Worm (Caenorhabditis elegans) whole organism, L3 larva: ENCODE results near the gene fbxa-44.

Experiments used
- R02D3.7 ChIP-seq: fragments of 150-350 bp; optimal IDR thresholded peaks from 2 replicates; lab custom pipeline; 2014; ENCODE audit warnings: missing biosample characterization, missing genetic modification characterization
- ZK546.5 ChIP-seq: sonication (generic microtip); optimal IDR thresholded peaks from 2 replicates; lab custom pipeline; 2017; ENCODE audit warnings: missing biosample characterization, missing genetic modification characterization
- aly-2 ChIP-seq: fragments of 150-350 bp; optimal IDR thresholded peaks from 2 replicates; lab custom pipeline; 2014; ENCODE audit warnings: missing biosample characterization, missing genetic modification characterization
- ama-1 ChIP-seq: fragments of 150-350 bp; optimal IDR thresholded peaks from 2 replicates; lab custom pipeline; 2018
- ceh-28 ChIP-seq: fragments of 150-350 bp; optimal IDR thresholded peaks from 2 replicates; lab custom pipeline; 2014; ENCODE audit warnings: missing biosample characterization, missing genetic modification reagents, missing genetic modification characterization
- ceh-9 ChIP-seq: sonication (generic microtip); optimal IDR thresholded peaks from 2 replicates; lab custom pipeline; 2018; ENCODE audit warnings: missing biosample characterization, missing genetic modification characterization
- daf-12 ChIP-seq: fragments of 150-350 bp; optimal IDR thresholded peaks from 2 replicates; lab custom pipeline; 2014; ENCODE audit warnings: missing biosample characterization, missing genetic modification reagents, missing genetic modification characterization
- egl-27 ChIP-seq: sonication (generic microtip); optimal IDR thresholded peaks from 4 replicates; lab custom pipeline; 2017; ENCODE audit warnings: missing biosample characterization, missing genetic modification reagents, missing genetic modification characterization
- egl-5 ChIP-seq: fragments of 150-350 bp; optimal IDR thresholded peaks from 2 replicates; lab custom pipeline; 2017; ENCODE audit warnings: missing biosample characterization, missing genetic modification reagents, missing genetic modification characterization, inconsistent platforms
- elt-1 ChIP-seq: fragments of 150-350 bp; optimal IDR thresholded peaks from 2 replicates; lab custom pipeline; 2014; ENCODE audit warnings: missing biosample characterization, missing genetic modification characterization
- elt-2 ChIP-seq: sonication (generic microtip); optimal IDR thresholded peaks from 2 replicates; lab custom pipeline; 2016; ENCODE audit warnings: missing genetic modification reagents, mild to moderate bottlenecking, missing genetic modification characterization, missing compliant biosample characterization
- elt-3 ChIP-seq, 3 experiments: fragments of 150-350 bp in 1 of 3; sonication (generic microtip) in 2 of 3; optimal IDR thresholded peaks; 2 replicates in 2 of 3; 4 replicates in 1 of 3; lab custom pipeline; 2014 to 2017; ENCODE audit warnings: missing biosample characterization in 3 of 3, missing genetic modification characterization in 3 of 3
- eor-1 ChIP-seq, 2 experiments: fragments of 150-350 bp; optimal IDR thresholded peaks; 2 replicates each; lab custom pipeline; 2014 to 2018; ENCODE audit warnings: missing biosample characterization in 2 of 2, missing genetic modification characterization in 2 of 2
- fkh-10 ChIP-seq: sonication (generic microtip); optimal IDR thresholded peaks from 2 replicates; lab custom pipeline; 2017; ENCODE audit warnings: missing biosample characterization, missing genetic modification reagents, missing genetic modification characterization
- fkh-2 ChIP-seq: fragments of 150-350 bp; optimal IDR thresholded peaks from 2 replicates; lab custom pipeline; 2014; ENCODE audit warnings: missing biosample characterization, missing genetic modification reagents, missing genetic modification characterization
- fos-1 ChIP-seq: fragments of 150-350 bp; optimal IDR thresholded peaks from 2 replicates; lab custom pipeline; 2014; ENCODE audit warnings: missing biosample characterization, missing genetic modification characterization
- hmg-11 ChIP-seq: sonication (generic microtip); optimal IDR thresholded peaks from 2 replicates; lab custom pipeline; 2016; ENCODE audit warnings: missing genetic modification characterization, missing compliant biosample characterization
- jun-1 ChIP-seq: fragments of 150-350 bp; optimal IDR thresholded peaks from 2 replicates; lab custom pipeline; 2014; ENCODE audit warnings: missing biosample characterization, missing genetic modification reagents, missing genetic modification characterization
- lin-15B ChIP-seq: fragments of 150-350 bp; optimal IDR thresholded peaks from 2 replicates; lab custom pipeline; 2014; ENCODE audit warnings: missing biosample characterization, missing genetic modification characterization
- lin-39 ChIP-seq: fragments of 150-350 bp; optimal IDR thresholded peaks from 2 replicates; lab custom pipeline; 2018; ENCODE audit warnings: missing biosample characterization, missing genetic modification reagents, missing genetic modification characterization
- lsy-12 ChIP-seq: sonication (generic microtip); optimal IDR thresholded peaks from 2 replicates; lab custom pipeline; 2016; ENCODE audit warnings: mild to moderate bottlenecking, missing genetic modification characterization, missing compliant biosample characterization
- mdl-1 ChIP-seq: fragments of 150-350 bp; optimal IDR thresholded peaks from 2 replicates; lab custom pipeline; 2014; ENCODE audit warnings: missing biosample characterization, missing genetic modification characterization
- nfya-1 ChIP-seq: sonication (generic microtip); optimal IDR thresholded peaks from 2 replicates; lab custom pipeline; 2017; ENCODE audit warnings: missing genetic modification characterization, mild to moderate bottlenecking, missing compliant biosample characterization, antibody characterized with exemption, moderate library complexity; ENCODE audit not compliant: insufficient read depth
- nhr-12 ChIP-seq: fragments of 150-350 bp; optimal IDR thresholded peaks from 2 replicates; lab custom pipeline; 2014; ENCODE audit warnings: missing biosample characterization, missing genetic modification characterization
- nhr-23 ChIP-seq: fragments of 150-350 bp; optimal IDR thresholded peaks from 2 replicates; lab custom pipeline; 2014; ENCODE audit warnings: missing biosample characterization, missing genetic modification reagents, missing genetic modification characterization
- nhr-237 ChIP-seq: fragments of 150-350 bp; optimal IDR thresholded peaks from 2 replicates; lab custom pipeline; 2014; ENCODE audit warnings: missing biosample characterization, missing genetic modification characterization
- nhr-25 ChIP-seq: sonication (generic microtip); optimal IDR thresholded peaks from 2 replicates; lab custom pipeline; 2017; ENCODE audit warnings: missing biosample characterization, missing genetic modification characterization
- nhr-28 ChIP-seq: fragments of 150-350 bp; optimal IDR thresholded peaks from 2 replicates; lab custom pipeline; 2014; ENCODE audit warnings: missing biosample characterization, missing genetic modification characterization
- nhr-43 ChIP-seq: sonication (generic microtip); optimal IDR thresholded peaks from 2 replicates; lab custom pipeline; 2016; ENCODE audit warnings: mild to moderate bottlenecking, missing genetic modification characterization, missing compliant biosample characterization; ENCODE audit not compliant: poor library complexity, severe bottlenecking
- nhr-67 ChIP-seq: fragments of 150-350 bp; optimal IDR thresholded peaks from 2 replicates; lab custom pipeline; 2014; ENCODE audit warnings: missing biosample characterization, missing genetic modification characterization
- nhr-76 ChIP-seq: fragments of 150-350 bp; sonication (generic microtip); optimal IDR thresholded peaks from 5 replicates; lab custom pipeline; 2014; ENCODE audit warnings: missing biosample characterization, missing genetic modification characterization
- nhr-77 ChIP-seq: fragments of 150-350 bp; optimal IDR thresholded peaks from 2 replicates; lab custom pipeline; 2014; ENCODE audit warnings: missing biosample characterization, missing genetic modification characterization
- pha-4 ChIP-seq: fragments of 150-350 bp; optimal IDR thresholded peaks from 2 replicates; lab custom pipeline; 2014; ENCODE audit warnings: missing biosample characterization, missing genetic modification reagents, missing genetic modification characterization
- pqm-1 ChIP-seq: fragments of 150-350 bp; optimal IDR thresholded peaks from 2 replicates; lab custom pipeline; 2017; ENCODE audit warnings: missing biosample characterization, missing genetic modification characterization, inconsistent platforms
- skn-1 ChIP-seq: fragments of 150-350 bp; optimal IDR thresholded peaks from 2 replicates; lab custom pipeline; 2014; ENCODE audit warnings: missing biosample characterization, missing genetic modification characterization
- snpc-4 ChIP-seq: fragments of 150-350 bp; optimal IDR thresholded peaks from 2 replicates; lab custom pipeline; 2014; ENCODE audit warnings: missing biosample characterization, missing genetic modification characterization
- tbx-2 ChIP-seq: sonication (generic microtip); optimal IDR thresholded peaks from 2 replicates; lab custom pipeline; 2016; ENCODE audit warnings: mild to moderate bottlenecking, missing genetic modification characterization, missing compliant biosample characterization
- unc-39 ChIP-seq: sonication (generic microtip); optimal IDR thresholded peaks from 4 replicates; lab custom pipeline; 2017; ENCODE audit warnings: missing biosample characterization, missing genetic modification characterization
- zag-1 ChIP-seq: fragments of 150-350 bp; optimal IDR thresholded peaks from 2 replicates; lab custom pipeline; 2014; ENCODE audit warnings: missing biosample characterization, missing genetic modification characterization
- ztf-11 ChIP-seq: fragments of 150-350 bp; optimal IDR thresholded peaks from 2 replicates; lab custom pipeline; 2014; ENCODE audit warnings: missing biosample characterization, missing genetic modification characterization
- ztf-4 ChIP-seq: fragments of 150-350 bp; optimal IDR thresholded peaks from 2 replicates; lab custom pipeline; 2014; ENCODE audit warnings: missing biosample characterization, missing genetic modification characterization

Gene fbxa-44

DNA sequence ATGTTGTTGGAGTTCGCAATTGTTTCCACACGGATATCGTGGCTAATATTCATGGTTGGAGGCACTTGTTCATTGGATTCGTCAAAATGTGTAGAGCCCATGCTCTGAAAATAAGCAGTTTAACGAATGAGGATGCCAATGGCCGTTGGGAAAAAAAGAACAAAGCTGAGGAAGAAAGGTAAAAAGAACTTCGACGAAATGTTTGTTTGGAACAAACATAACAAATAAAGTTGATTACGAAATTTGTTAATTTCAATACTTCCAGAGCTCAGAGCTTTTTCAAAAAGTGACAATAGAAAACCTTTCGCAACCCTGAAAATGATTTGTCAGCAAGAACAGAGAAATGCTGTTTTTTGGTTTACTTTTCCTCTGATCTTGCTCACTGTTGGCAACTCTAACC, 9.0 kb upstream of the fbxa-44 start, which contains the start of gene F09C6.3:
TSS of gene F09C6.3 (minus strand) at position 101 of the 400 bp plus-strand sequence.
- no peak for TF ChIP-seq ztf-4 (tag; lab: Kevin White, UChicago)
- no peak for TF ChIP-seq ZK546.5 (tag; lab: Kevin White, UChicago)
- TF ChIP-seq lin-39 (tag; lab: Kevin White, UChicago) = no peak
- no peak for TF ChIP-seq nhr-237 (tag; lab: Kevin White, UChicago)
- TF ChIP-seq zag-1 = no peak
- no peak for TF ChIP-seq snpc-4 (tag; lab: Kevin White, UChicago)

ce11 chrV:16880679-16881078, 8.4 kb upstream of the fbxa-44 start, which contains the start of gene F09C6.14:
Gene F09C6.14, plus strand, starts transcription at chrV:16880979.
- TF ChIP-seq fkh-2 (no peak), lin-39 (tag; lab: Kevin White, UChicago) (no peak), unc-39 (tag; lab: Kevin White, UChicago) (no peak), egl-27 (tag; lab: Kevin White, UChicago) (no peak), tbx-2 (tag; lab: Kevin White, UChicago) (no peak), pha-4 (no peak), elt-2 (tag; lab: Kevin White, UChicago) (no peak)

- TF ChIP-seq pha-4 (peak; percentile 95), skn-1 (tag; lab: Kevin White, UChicago) (no peak)
These were observed 6.7 kb upstream of the fbxa-44 start, which contains the start of the genes F09C6.11 and F09C6.12 for ce11 chrV:16882260-16882918. Gene F09C6.11, minus strand, starts transcription at chrV:16882310. Gene F09C6.12, plus strand, starts transcription at chrV:16882868.

- TF ChIP-seq mdl-1 (tag; lab: Kevin White, UChicago) (no peak), aly-2 (no peak), lsy-12 (tag; lab: Kevin White, UChicago) (no peak), ama-1 (lab: Kevin White, UChicago) (no peak), nhr-76 (tag; lab: Kevin White, UChicago) (no peak), tbx-2 (tag; lab: Kevin White, UChicago) (no peak), nhr-28 (tag; lab: Kevin White, UChicago) (no peak), unc-39 (tag; lab: Kevin White, UChicago) (no peak), jun-1 (tag; lab: Kevin White, UChicago) (no peak), ceh-9 (tag; lab: Kevin White, UChicago) (no peak), hmg-11 (no peak), elt-1 (tag; lab: Kevin White, UChicago) (no peak), pqm-1 (no peak), nfya-1 (tag; lab: Kevin White, UChicago) (no peak), nhr-23 (tag; lab: Kevin White, UChicago) (no peak)
- TF ChIP-seq, all 47 proteins: peak for 0
These were observed 4.3 kb upstream of the fbxa-44 start, which contains the start of gene F09C6.13 for ce11 chrV:16884744-16885143. Gene F09C6.13, plus strand, starts transcription at chrV:16885044.

ce11 chrV:16893440-16893839, 4.4 kb downstream of the fbxa-44 start, which contains the start of gene F09C6.15:
Gene F09C6.15, plus strand, starts transcription at chrV:16893740.
- no peak for TF ChIP-seq nhr-77 (tag; lab: Kevin White, UChicago)
- TF ChIP-seq zag-1 = no peak
- no peak for TF ChIP-seq nhr-43 (tag; lab: Kevin White, UChicago)
- no peak for TF ChIP-seq jun-1 (tag; lab: Kevin White, UChicago)
- TF ChIP-seq elt-3 (tag; optimal IDR thresholded peaks at IDR 0.05; lab: Kevin White, UChicago) = no peak
- no peak for TF ChIP-seq nhr-12 (tag; lab: Kevin White, UChicago)
- TF ChIP-seq eor-1 (tag; optimal IDR thresholded peaks at IDR 0.05; lab: Kevin White, UChicago) = no peak
- TF ChIP-seq nhr-28 (tag; lab: Kevin White, UChicago) = no peak
- TF ChIP-seq pqm-1 = no peak
- TF ChIP-seq, all 47 proteins: peak for 0

- TF ChIP-seq fkh-10 (GFP tag; lab: Kevin White, UChicago) = no peak
- no peak for TF ChIP-seq nhr-77 (tag; lab: Kevin White, UChicago)
- no peak for TF ChIP-seq nfya-1 (tag; lab: Kevin White, UChicago)
- TF ChIP-seq egl-27 (tag; lab: Kevin White, UChicago) = no peak
- TF ChIP-seq ceh-28 = no peak
- TF ChIP-seq egl-5 = no peak
- TF ChIP-seq mdl-1 (tag; lab: Kevin White, UChicago) = no peak
- no peak for TF ChIP-seq nhr-25 (tag; lab: Kevin White, UChicago)
- TF ChIP-seq nhr-67 (tag; lab: Kevin White, UChicago) = no peak
- TF ChIP-seq ztf-11 (tag; lab: Kevin White, UChicago) = no peak
- no peak for TF ChIP-seq elt-1 (tag; lab: Kevin White, UChicago)
- TF ChIP-seq R02D3.7 (tag; lab: Kevin White, UChicago) = no peak
- TF ChIP-seq fos-1 (tag; lab: Kevin White, UChicago) = no peak
- TF ChIP-seq daf-12 (tag; lab: Kevin White, UChicago) = no peak
- no peak for TF ChIP-seq lin-15B
- no peak for TF ChIP-seq lsy-12 (tag; lab: Kevin White, UChicago)
- no peak for TF ChIP-seq nhr-12 (tag; lab: Kevin White, UChicago)
- TF ChIP-seq zag-1 = no peak
- TF ChIP-seq pqm-1 = no peak
- TF ChIP-seq elt-3 (tag; optimal IDR thresholded peaks at IDR 0.05; lab: Kevin White, UChicago) = no peak
These were observed 10.3 kb downstream of the fbxa-44 start, which contains the start of gene fbxa-45 for ce11 chrV:16899355-16899754. Gene fbxa-45, minus strand, starts transcription at chrV:16899455.
